Fruit fly (Drosophila melanogaster) whole organism, embryonic: ENCODE results near the gene CG31809.
A peak's percentile ranks its signal among the peaks of the same experiment; 100 is the strongest.

Experiments used
- Bgb ChIP-seq: fragments of 200-800 bp; sonication (Bioruptor generic); IDR thresholded peaks from 2 replicates; pipeline ENCODE4 v1.3.6; 2022; ENCODE audit warnings: missing biosample characterization, missing genetic modification characterization; ENCODE audit not compliant: partially characterized antibody
- CG11560 ChIP-seq: fragments of 200-800 bp; sonication (Bioruptor generic); IDR thresholded peaks from 3 replicates; pipeline ENCODE4 v1.3.6; 2022; ENCODE audit warnings: missing biosample characterization, missing genetic modification characterization
- CG12744 ChIP-seq: fragments of 200-800 bp; sonication (Bioruptor generic); optimal IDR thresholded peaks from 2 replicates; lab custom pipeline; 2016; ENCODE audit warnings: missing biosample characterization, missing genetic modification characterization
- CG18476 ChIP-seq: fragments of 200-800 bp; sonication (Bioruptor generic); optimal IDR thresholded peaks from 2 replicates; lab custom pipeline; 2016; ENCODE audit warnings: missing biosample characterization, mild to moderate bottlenecking, missing genetic modification characterization
- CG6175 ChIP-seq: fragments of 200-800 bp; sonication (Bioruptor generic); IDR thresholded peaks from 3 replicates; pipeline ENCODE4 v1.3.6; 2022; ENCODE audit warnings: missing biosample characterization, missing genetic modification characterization
- CG6813 ChIP-seq: fragments of 200-800 bp; sonication (Bioruptor generic); optimal IDR thresholded peaks from 2 replicates; lab custom pipeline; 2017; ENCODE audit warnings: missing biosample characterization, missing genetic modification characterization, mild to moderate bottlenecking, moderate library complexity, missing genetic modification reagents
- dmrt11E ChIP-seq: fragments of 200-800 bp; sonication (Bioruptor generic); optimal IDR thresholded peaks from 3 replicates; lab custom pipeline; 2018; ENCODE audit warnings: missing biosample characterization, mild to moderate bottlenecking, missing genetic modification characterization, moderate library complexity
- eyg ChIP-seq: fragments of 200-800 bp; sonication (Bioruptor generic); optimal IDR thresholded peaks from 3 replicates; lab custom pipeline; 2016; ENCODE audit warnings: missing biosample characterization, missing genetic modification characterization
- hb ChIP-seq: fragments of 200-800 bp; sonication (Bioruptor generic); IDR thresholded peaks from 3 replicates; pipeline ENCODE4 v1.3.6; 2022; ENCODE audit warnings: missing biosample characterization, missing genetic modification characterization; ENCODE audit not compliant: partially characterized antibody
- maf-S ChIP-seq: fragments of 200-800 bp; sonication (Bioruptor generic); optimal IDR thresholded peaks from 2 replicates; lab custom pipeline; 2016; ENCODE audit warnings: missing biosample characterization, missing genetic modification characterization
- sima ChIP-seq: fragments of 200-800 bp; sonication (Bioruptor generic); optimal IDR thresholded peaks from 2 replicates; lab custom pipeline; 2016; ENCODE audit warnings: missing biosample characterization, missing genetic modification characterization

DNA sequence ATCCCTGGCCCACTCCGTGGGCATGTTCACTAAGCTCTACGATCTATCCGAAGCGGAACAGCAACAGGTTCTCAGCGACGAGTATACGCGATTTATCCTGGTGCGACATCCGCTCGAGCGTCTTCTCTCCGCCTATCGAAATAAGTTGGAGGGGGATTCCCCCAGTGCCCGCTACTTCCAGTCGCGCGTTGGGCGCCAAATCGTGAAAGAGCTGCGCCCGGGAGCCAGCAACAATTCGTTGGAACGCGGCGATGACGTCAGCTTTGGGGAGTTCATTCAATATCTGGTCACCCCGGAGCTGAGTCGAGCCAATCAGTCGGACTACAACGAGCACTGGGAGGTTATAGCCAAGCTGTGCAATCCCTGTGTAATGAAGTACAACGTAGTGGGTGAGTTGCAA lies 26.8 kb upstream of the CG31809 start:
- TF ChIP-seq CG6175 (GFP tag; lab: Robert Waterston, UW): no peak
- no peak for TF ChIP-seq CG11560
- TF ChIP-seq dmrt11E: no peak
- no peak for TF ChIP-seq CG6813 (GFP tag; lab: Kevin White, UChicago)
- no peak for TF ChIP-seq sima (GFP tag; lab: Kevin White, UChicago)
- 0 out of 3 replicates have a peak, but pooled peaks have one; percentile 10 for TF ChIP-seq hb (GFP tag; lab: Robert Waterston, UW)
- no peak for TF ChIP-seq CG12744 (GFP tag; lab: Kevin White, UChicago)
- TF ChIP-seq Bgb (GFP tag; lab: Robert Waterston, UW): no peak
- TF ChIP-seq CG18476 (GFP tag; lab: Kevin White, UChicago): no peak
- no peak for TF ChIP-seq maf-S (GFP tag; lab: Kevin White, UChicago)
- no peak for TF ChIP-seq eyg
